Worm (Caenorhabditis elegans): Measurements from ENCODE around the gene C44B9.2.

- no peak for TF ChIP-seq nhr-77 (tag; optimal IDR thresholded peaks at IDR 0.05)
- no peak for TF ChIP-seq mdl-1 (tag; optimal IDR thresholded peaks at IDR 0.05)
- no peak for TF ChIP-seq snpc-4 (tag; optimal IDR thresholded peaks at IDR 0.05)
- no peak for TF ChIP-seq nhr-11 (tag; optimal IDR thresholded peaks at IDR 0.05)
- TF ChIP-seq unc-62 (GFP tag; optimal IDR thresholded peaks at IDR 0.05) = no peak
- TF ChIP-seq skn-1 (tag; optimal IDR thresholded peaks at IDR 0.05) = no peak
- no peak for TF ChIP-seq nhr-12 (tag; optimal IDR thresholded peaks at IDR 0.05)
Measured at ce11 chrIII:10856830-10857229, 18.4 kb upstream of the C44B9.2 start.

Data from whole organism, L2 larva.